Worm (Caenorhabditis elegans): ENCODE results near the gene rnf-113.

DNA sequence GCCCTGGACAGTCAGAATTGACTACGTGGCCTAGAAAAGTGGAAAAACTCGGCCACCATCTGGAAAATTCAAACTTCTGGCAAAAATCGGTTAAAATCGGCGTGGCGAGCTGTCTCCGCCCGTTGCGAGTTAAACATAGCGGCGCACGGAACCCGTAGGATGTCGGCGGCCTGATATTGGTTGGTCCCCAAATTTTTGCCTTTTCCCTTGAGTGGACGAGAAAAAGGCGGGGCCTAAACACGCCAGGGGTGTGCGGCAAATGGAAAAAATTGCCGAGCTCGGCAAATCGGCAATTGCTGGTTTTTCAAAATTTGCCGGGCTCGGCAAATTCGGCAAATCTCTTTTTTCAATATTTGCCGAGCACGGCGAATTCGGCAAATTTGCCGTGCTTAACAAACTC is 24.1 kb downstream of the rnf-113 start:
- no peak for TF ChIP-seq nhr-237 (tag; optimal IDR thresholded peaks at IDR 0.05)
- TF ChIP-seq ceh-9 (tag; optimal IDR thresholded peaks at IDR 0.05), result no peak
- TF ChIP-seq ztf-11 (tag; optimal IDR thresholded peaks at IDR 0.05), result no peak
- no peak for TF ChIP-seq nhr-67 (tag; optimal IDR thresholded peaks at IDR 0.05)
- TF ChIP-seq ztf-4 (tag; optimal IDR thresholded peaks at IDR 0.05), result no peak
- TF ChIP-seq skn-1 (tag; optimal IDR thresholded peaks at IDR 0.05), result no peak
- no peak for TF ChIP-seq snpc-4 (tag; optimal IDR thresholded peaks at IDR 0.05)
- TF ChIP-seq fkh-2 (tag; optimal IDR thresholded peaks at IDR 0.05), result no peak
- TF ChIP-seq ama-1 (optimal IDR thresholded peaks at IDR 0.05), result no peak
- TF ChIP-seq lin-15B (tag; optimal IDR thresholded peaks at IDR 0.05), result no peak
- TF ChIP-seq mdl-1 (tag; optimal IDR thresholded peaks at IDR 0.05), result no peak
- no peak for TF ChIP-seq nhr-28 (tag; optimal IDR thresholded peaks at IDR 0.05)
